Fruit fly (Drosophila melanogaster) whole organism, embryonic: Measurements from ENCODE around the gene CG31468.

ENCODE experiments used
- Atf6 ChIP-seq: fragments of 200-800 bp; sonication (Bioruptor generic); IDR thresholded peaks from 2 replicates; pipeline ENCODE4 v1.3.6; 2022; ENCODE audit warnings: missing biosample characterization, missing genetic modification characterization
- Bdp1 ChIP-seq: fragments of 200-800 bp; sonication (Bioruptor generic); optimal IDR thresholded peaks from 3 replicates; lab custom pipeline; 2016; ENCODE audit warnings: missing biosample characterization, missing genetic modification characterization
- CG10366 ChIP-seq: fragments of 200-800 bp; sonication (Bioruptor generic); IDR thresholded peaks from 2 replicates; pipeline ENCODE4 v1.3.6; 2022; ENCODE audit warnings: missing biosample characterization, missing genetic modification characterization
- CG10565 ChIP-seq: fragments of 200-800 bp; sonication (Bioruptor generic); optimal IDR thresholded peaks from 3 replicates; lab custom pipeline; 2016; ENCODE audit warnings: missing biosample characterization, mild to moderate bottlenecking, missing genetic modification characterization
- CG11723 ChIP-seq: fragments of 200-800 bp; sonication (Bioruptor generic); optimal IDR thresholded peaks from 2 replicates; lab custom pipeline; 2017; ENCODE audit warnings: missing biosample characterization, mild to moderate bottlenecking, missing genetic modification characterization
- CG12155 ChIP-seq: fragments of 200-800 bp; sonication (Bioruptor generic); optimal IDR thresholded peaks from 3 replicates; lab custom pipeline; 2016; ENCODE audit warnings: missing biosample characterization, missing genetic modification characterization
- CG13624 ChIP-seq: fragments of 200-800 bp; sonication (Bioruptor generic); optimal IDR thresholded peaks from 2 replicates; lab custom pipeline; 2016; ENCODE audit warnings: missing biosample characterization, missing genetic modification characterization
- CG16863 ChIP-seq: fragments of 200-800 bp; sonication (Bioruptor generic); optimal IDR thresholded peaks from 3 replicates; lab custom pipeline; 2016; ENCODE audit warnings: missing biosample characterization, missing genetic modification characterization
- CG17361 ChIP-seq: fragments of 200-800 bp; sonication (Bioruptor generic); IDR thresholded peaks from 3 replicates; pipeline ENCODE4 v1.3.6; 2022; ENCODE audit warnings: missing biosample characterization, missing genetic modification characterization
- CG17612 ChIP-seq: fragments of 200-800 bp; sonication (Bioruptor generic); IDR thresholded peaks from 2 replicates; pipeline ENCODE4 v1.3.6; 2022; ENCODE audit warnings: missing biosample characterization, missing genetic modification characterization
- CG18476 ChIP-seq: fragments of 200-800 bp; sonication (Bioruptor generic); optimal IDR thresholded peaks from 2 replicates; lab custom pipeline; 2016; ENCODE audit warnings: missing biosample characterization, mild to moderate bottlenecking, missing genetic modification characterization
- CG2889 ChIP-seq: fragments of 200-800 bp; sonication (Bioruptor generic); IDR thresholded peaks from 3 replicates; pipeline ENCODE4 v1.3.6; 2022; ENCODE audit warnings: missing biosample characterization, missing genetic modification characterization
- CG6654 ChIP-seq: fragments of 200-800 bp; sonication (Bioruptor generic); optimal IDR thresholded peaks from 2 replicates; lab custom pipeline; 2017; ENCODE audit warnings: missing biosample characterization, mild to moderate bottlenecking, missing genetic modification characterization
- CG6791 ChIP-seq: fragments of 200-800 bp; sonication (Bioruptor generic); IDR thresholded peaks from 3 replicates; pipeline ENCODE4 v1.3.6; 2022; ENCODE audit warnings: missing biosample characterization, missing genetic modification characterization; ENCODE audit not compliant: partially characterized antibody
- CHES-1-like ChIP-seq: fragments of 200-800 bp; sonication (Bioruptor generic); optimal IDR thresholded peaks from 2 replicates; lab custom pipeline; 2016; ENCODE audit warnings: missing biosample characterization, missing genetic modification characterization
- Chrac-16 ChIP-seq: fragments of 200-800 bp; sonication (Bioruptor generic); optimal IDR thresholded peaks from 3 replicates; lab custom pipeline; 2016; ENCODE audit warnings: missing biosample characterization, missing genetic modification characterization
- Dll ChIP-seq: fragments of 200-800 bp; sonication (Bioruptor generic); IDR thresholded peaks from 4 replicates; pipeline ENCODE4 v1.3.6; 2022; ENCODE audit warnings: missing biosample characterization, missing genetic modification characterization; ENCODE audit not compliant: partially characterized antibody
- Ets65A ChIP-seq: fragments of 200-800 bp; sonication (Bioruptor generic); peaks from one replicate; lab custom pipeline; 2016; ENCODE audit warnings: missing biosample characterization, missing genetic modification characterization
- Fer2 ChIP-seq: fragments of 200-800 bp; sonication (Bioruptor generic); optimal IDR thresholded peaks from 2 replicates; lab custom pipeline; 2018; ENCODE audit warnings: missing biosample characterization, mild to moderate bottlenecking, missing genetic modification characterization, moderate library complexity
- HHEX ChIP-seq: fragments of 200-800 bp; sonication (Bioruptor generic); optimal IDR thresholded peaks from 3 replicates; lab custom pipeline; 2017; ENCODE audit warnings: missing biosample characterization, mild to moderate bottlenecking, missing genetic modification characterization, missing genetic modification reagents
- Hmx ChIP-seq: fragments of 200-800 bp; sonication (Bioruptor generic); optimal IDR thresholded peaks from 2 replicates; lab custom pipeline; 2016; ENCODE audit warnings: missing biosample characterization, missing genetic modification characterization
- Jarid2 ChIP-seq: fragments of 200-800 bp; sonication (Bioruptor generic); optimal IDR thresholded peaks from 3 replicates; lab custom pipeline; 2017; ENCODE audit warnings: mild to moderate bottlenecking, missing biosample characterization, missing genetic modification reagents, missing genetic modification characterization
- MBD-R2 ChIP-seq: fragments of 200-800 bp; sonication (Bioruptor generic); IDR thresholded peaks from 2 replicates; pipeline ENCODE4 v1.3.6; 2022; ENCODE audit warnings: missing biosample characterization, missing genetic modification characterization
- NK7.1 ChIP-seq: fragments of 200-800 bp; sonication (Bioruptor generic); optimal IDR thresholded peaks from 3 replicates; lab custom pipeline; 2016; ENCODE audit warnings: missing biosample characterization, missing genetic modification characterization
- Opbp ChIP-seq: fragments of 200-800 bp; sonication (Bioruptor generic); IDR thresholded peaks from 3 replicates; pipeline ENCODE4 v1.3.6; 2022; ENCODE audit warnings: missing biosample characterization, missing genetic modification characterization; ENCODE audit not compliant: partially characterized antibody
- Poxn ChIP-seq: fragments of 200-800 bp; sonication (Bioruptor generic); IDR thresholded peaks from 2 replicates; pipeline ENCODE4 v1.3.6; 2022; ENCODE audit warnings: missing biosample characterization, missing genetic modification characterization
- Sin3A ChIP-seq: fragments of >200 bp; optimal IDR thresholded peaks from 2 replicates; lab custom pipeline; 2018
- Tbp ChIP-seq: fragments of >200 bp; optimal IDR thresholded peaks from 2 replicates; lab custom pipeline; 2018; ENCODE audit warnings: missing biosample characterization, missing genetic modification characterization
- al ChIP-seq: fragments of 200-800 bp; sonication (Bioruptor generic); IDR thresholded peaks from 2 replicates; pipeline ENCODE4 v1.3.6; 2022; ENCODE audit warnings: missing biosample characterization, missing genetic modification characterization
- chm ChIP-seq: fragments of 200-800 bp; sonication (Bioruptor generic); IDR thresholded peaks from 2 replicates; pipeline ENCODE4 v1.3.6; 2022; ENCODE audit warnings: missing biosample characterization, missing genetic modification characterization
- da ChIP-seq: fragments of 200-800 bp; sonication (Bioruptor generic); optimal IDR thresholded peaks from 2 replicates; lab custom pipeline; 2016; ENCODE audit warnings: missing biosample characterization, missing genetic modification characterization
- eve ChIP-seq, 2 experiments: fragments of >200 bp; optimal IDR thresholded peaks; 2 replicates each; lab custom pipeline; 2017; ENCODE audit warnings: missing biosample characterization in 2 of 2, missing genetic modification characterization in 2 of 2
- fru ChIP-seq: fragments of >200 bp; optimal IDR thresholded peaks from 2 replicates; lab custom pipeline; 2017
- gce ChIP-seq: fragments of 200-800 bp; sonication (Bioruptor generic); IDR thresholded peaks from 3 replicates; pipeline ENCODE4 v1.3.6; 2022; ENCODE audit warnings: missing biosample characterization, missing genetic modification characterization
- ham ChIP-seq: fragments of 200-800 bp; sonication (Bioruptor generic); IDR thresholded peaks from 2 replicates; pipeline ENCODE4 v1.3.6; 2022; ENCODE audit warnings: missing biosample characterization, missing genetic modification characterization
- hbn ChIP-seq: fragments of 200-800 bp; sonication (Bioruptor generic); IDR thresholded peaks from 2 replicates; pipeline ENCODE4 v1.3.6; 2022; ENCODE audit warnings: missing biosample characterization, missing genetic modification characterization; ENCODE audit not compliant: partially characterized antibody
- hth ChIP-seq: fragments of >200 bp; optimal IDR thresholded peaks from 2 replicates; lab custom pipeline; 2017; ENCODE audit warnings: inconsistent platforms
- pfk ChIP-seq: fragments of 200-800 bp; sonication (Bioruptor generic); optimal IDR thresholded peaks from 2 replicates; lab custom pipeline; 2018; ENCODE audit warnings: missing biosample characterization, mild to moderate bottlenecking, missing genetic modification characterization, moderate library complexity
- sqz ChIP-seq: fragments of 200-800 bp; sonication (Bioruptor generic); optimal IDR thresholded peaks from 3 replicates; lab custom pipeline; 2018; ENCODE audit warnings: missing biosample characterization, mild to moderate bottlenecking, missing genetic modification characterization
- sr ChIP-seq: fragments of 200-800 bp; sonication (Bioruptor generic); IDR thresholded peaks from 3 replicates; pipeline ENCODE4 v1.3.6; 2022; ENCODE audit warnings: missing biosample characterization, missing genetic modification characterization
- stc ChIP-seq: fragments of 200-800 bp; sonication (Bioruptor generic); IDR thresholded peaks from 2 replicates; pipeline ENCODE4 v1.3.6; 2022; ENCODE audit warnings: missing biosample characterization, missing genetic modification characterization
- tup ChIP-seq: fragments of 200-800 bp; sonication (Bioruptor generic); optimal IDR thresholded peaks from 2 replicates; lab custom pipeline; 2016; ENCODE audit warnings: missing biosample characterization, mild to moderate bottlenecking, missing genetic modification characterization, moderate library complexity
- twi ChIP-seq: fragments of 200-800 bp; optimal IDR thresholded peaks from 2 replicates; lab custom pipeline; 2019; ENCODE audit warnings: missing biosample characterization, mild to moderate bottlenecking, missing genetic modification characterization, moderate library complexity
- wek ChIP-seq: fragments of 200-800 bp; sonication (Bioruptor generic); optimal IDR thresholded peaks from 3 replicates; lab custom pipeline; 2018; ENCODE audit warnings: missing biosample characterization, mild to moderate bottlenecking, missing genetic modification characterization, moderate library complexity
- z ChIP-seq: fragments of 200-800 bp; sonication (Bioruptor generic); IDR thresholded peaks from 3 replicates; pipeline ENCODE4 v1.3.6; 2022; ENCODE audit warnings: missing biosample characterization, missing genetic modification characterization
- zf30C ChIP-seq: fragments of 200-800 bp; sonication (Bioruptor generic); optimal IDR thresholded peaks from 3 replicates; lab custom pipeline; 2018; ENCODE audit warnings: missing biosample characterization, mild to moderate bottlenecking, missing genetic modification characterization

The CG31468 gene

dm6 chr3R:23657357-23658318 is 42.5 kb downstream of the CG31468 start (continued):
- peak; percentile 72 for TF ChIP-seq Bdp1 (GFP tag; lab: Kevin White, UChicago)
- TF ChIP-seq sqz (GFP tag; lab: Kevin White, UChicago) = peak; percentile 94
- no peak for TF ChIP-seq hth (lab: Kevin White, UChicago)

- TF ChIP-seq eve (GFP tag; optimal IDR thresholded peaks at IDR 0.05; lab: Kevin White, UChicago) = peak in 1 of 2 experiments; percentile 13
- TF ChIP-seq Ets65A (GFP tag; lab: Kevin White, UChicago) = peak; percentile 15
- no peak for TF ChIP-seq wek (GFP tag; lab: Kevin White, UChicago)
Measured at dm6 chr3R:23655501-23655900, 44.7 kb downstream of the CG31468 start.

dm6 chr3R:23652525-23653108 is 47.5 kb downstream of the CG31468 start:
- TF ChIP-seq CG2889 (no peak), Tbp (GFP tag; lab: Kevin White, UChicago) (no peak), Poxn (GFP tag; lab: Robert Waterston, UW) (no peak), CG17612 (peak; percentile 37; the same call in 1 of the 2 replicates), CG10366 (GFP tag; lab: Robert Waterston, UW) (peak; percentile 36; the same call in 1 of the 2 replicates), ham (GFP tag; lab: Robert Waterston, UW) (no peak), MBD-R2 (peak; percentile 34; the same call in 1 of the 2 replicates), NK7.1 (GFP tag; lab: Kevin White, UChicago) (peak; percentile 23), gce (GFP tag; lab: Robert Waterston, UW) (peak; percentile 24; the same call in 1 of the 3 replicates), CG10565 (GFP tag; lab: Kevin White, UChicago) (no peak), CHES-1-like (GFP tag; lab: Kevin White, UChicago) (peak; percentile 60), CG17361 (GFP tag; lab: Robert Waterston, UW) (peak; percentile 28; the same call in 1 of the 3 replicates), Sin3A (lab: Kevin White, UChicago) (no peak), tup (GFP tag; lab: Kevin White, UChicago) (peak; percentile 43), Dll (GFP tag; lab: Robert Waterston, UW) (no peak), Jarid2 (GFP tag; lab: Kevin White, UChicago) (peak; percentile 41), hbn (GFP tag; lab: Robert Waterston, UW) (no peak), Opbp (GFP tag; lab: Robert Waterston, UW) (no peak), twi (tag; lab: Kevin White, UChicago) (no peak), chm (GFP tag; lab: Robert Waterston, UW) (no peak), Hmx (no peak), CG6654 (GFP tag; lab: Kevin White, UChicago) (no peak), CG11723 (GFP tag; lab: Kevin White, UChicago) (peak; percentile 36), pfk (no peak), CG13624 (GFP tag; lab: Kevin White, UChicago) (peak; percentile 49), Fer2 (tag; lab: Kevin White, UChicago) (peak; percentile 41), sr (GFP tag; lab: Robert Waterston, UW) (no peak), HHEX (GFP tag; lab: Kevin White, UChicago) (peak; percentile 83), al (GFP tag; lab: Robert Waterston, UW) (peak; percentile 39; the same call in 1 of the 2 replicates), da (GFP tag; lab: Kevin White, UChicago) (peak; percentile 52), CG16863 (GFP tag; lab: Kevin White, UChicago) (peak; percentile 12), CG12155 (peak; percentile 55), zf30C (GFP tag; lab: Kevin White, UChicago) (no peak), fru (no peak), Atf6 (GFP tag; lab: Robert Waterston, UW) (peak; percentile 81), CG6791 (GFP tag; lab: Robert Waterston, UW) (no peak), CG18476 (peak; percentile 31), Chrac-16 (no peak), z (no peak), stc (GFP tag; lab: Robert Waterston, UW) (peak; percentile 50; the same call in 1 of the 2 replicates)
